Fruit fly (Drosophila melanogaster) whole organism, prepupa: ENCODE measurements around the gene kibra.

Experiments
- Blimp-1 ChIP-seq: fragments of 200-800 bp; sonication (Bioruptor generic); optimal IDR thresholded peaks from 3 replicates; lab custom pipeline; 2017; ENCODE audit warnings: missing biosample characterization, missing genetic modification characterization, mild to moderate bottlenecking, moderate library complexity, missing genetic modification reagents
- CG10631 ChIP-seq: fragments of 200-800 bp; sonication (Bioruptor generic); optimal IDR thresholded peaks from 2 replicates; lab custom pipeline; 2016; ENCODE audit warnings: missing biosample characterization, missing genetic modification characterization
- CG10669 ChIP-seq: fragments of 200-800 bp; sonication (Bioruptor generic); optimal IDR thresholded peaks from 3 replicates; lab custom pipeline; 2018; ENCODE audit warnings: missing biosample characterization, mild to moderate bottlenecking, missing genetic modification characterization, moderate library complexity
- CG11762 ChIP-seq: fragments of 200-800 bp; sonication (Bioruptor generic); optimal IDR thresholded peaks from 3 replicates; lab custom pipeline; 2016; ENCODE audit warnings: missing biosample characterization, missing genetic modification characterization; ENCODE audit not compliant: insufficient read depth
- CG11902 ChIP-seq: fragments of 200-800 bp; sonication (Bioruptor generic); optimal IDR thresholded peaks from 3 replicates; lab custom pipeline; 2016; ENCODE audit warnings: missing biosample characterization, missing genetic modification characterization
- CG1621 ChIP-seq: fragments of 200-800 bp; sonication (Bioruptor generic); optimal IDR thresholded peaks from 3 replicates; lab custom pipeline; 2018; ENCODE audit warnings: missing biosample characterization, mild to moderate bottlenecking, missing genetic modification characterization
- CG16779 ChIP-seq: fragments of 200-800 bp; sonication (Bioruptor generic); optimal IDR thresholded peaks from 3 replicates; lab custom pipeline; 2017; ENCODE audit warnings: missing biosample characterization, mild to moderate bottlenecking, missing genetic modification characterization
- CG3032 ChIP-seq: fragments of 200-800 bp; optimal IDR thresholded peaks from 2 replicates; lab custom pipeline; 2019; ENCODE audit warnings: missing biosample characterization, mild to moderate bottlenecking, missing genetic modification characterization, moderate library complexity
- CG31627 ChIP-seq: fragments of 200-800 bp; sonication (Bioruptor generic); optimal IDR thresholded peaks from 3 replicates; lab custom pipeline; 2016; ENCODE audit warnings: missing biosample characterization, missing genetic modification characterization
- CG32006 ChIP-seq: fragments of 200-800 bp; sonication (Bioruptor generic); optimal IDR thresholded peaks from 3 replicates; lab custom pipeline; 2017; ENCODE audit warnings: missing biosample characterization, mild to moderate bottlenecking, missing genetic modification characterization
- CG4318 ChIP-seq: fragments of 200-800 bp; sonication (Bioruptor generic); optimal IDR thresholded peaks from 3 replicates; lab custom pipeline; 2017; ENCODE audit warnings: missing biosample characterization, mild to moderate bottlenecking, missing genetic modification characterization
- CG6163 ChIP-seq: fragments of 200-800 bp; sonication (Bioruptor generic); IDR thresholded peaks from 3 replicates; pipeline ENCODE4 v1.3.6; 2022; ENCODE audit warnings: missing biosample characterization, missing genetic modification characterization
- CG6276 ChIP-seq: fragments of 200-800 bp; sonication (Bioruptor generic); optimal IDR thresholded peaks from 2 replicates; lab custom pipeline; 2017; ENCODE audit warnings: missing biosample characterization, mild to moderate bottlenecking, missing genetic modification characterization
- CG6792 ChIP-seq: fragments of 200-800 bp; sonication (Bioruptor generic); optimal IDR thresholded peaks from 3 replicates; lab custom pipeline; 2016; ENCODE audit warnings: missing biosample characterization, missing genetic modification characterization
- CG6808 ChIP-seq: fragments of 200-800 bp; sonication (Bioruptor generic); optimal IDR thresholded peaks from 3 replicates; lab custom pipeline; 2017; ENCODE audit warnings: missing biosample characterization, missing genetic modification characterization, mild to moderate bottlenecking, moderate library complexity, missing genetic modification reagents
- CG6854 ChIP-seq: fragments of 200-800 bp; sonication (Bioruptor generic); optimal IDR thresholded peaks from 2 replicates; lab custom pipeline; 2017; ENCODE audit warnings: missing biosample characterization, mild to moderate bottlenecking, missing genetic modification characterization
- CG7368 ChIP-seq: fragments of 200-800 bp; sonication (Bioruptor generic); optimal IDR thresholded peaks from 3 replicates; lab custom pipeline; 2016; ENCODE audit warnings: missing biosample characterization, missing genetic modification characterization
- CG8119 ChIP-seq: fragments of 200-800 bp; sonication (Bioruptor generic); IDR thresholded peaks from 3 replicates; pipeline ENCODE4 v1.3.6; 2022; ENCODE audit warnings: missing biosample characterization, missing genetic modification characterization
- CG8319 ChIP-seq: fragments of 200-800 bp; sonication (Bioruptor generic); optimal IDR thresholded peaks from 3 replicates; lab custom pipeline; 2016; ENCODE audit warnings: missing biosample characterization, missing genetic modification characterization
- CG8632 ChIP-seq: fragments of 200-800 bp; sonication (Bioruptor generic); optimal IDR thresholded peaks from 3 replicates; lab custom pipeline; 2016; ENCODE audit warnings: missing biosample characterization, missing genetic modification characterization
- CG9139 ChIP-seq: fragments of 200-800 bp; sonication (Bioruptor generic); optimal IDR thresholded peaks from 3 replicates; lab custom pipeline; 2017; ENCODE audit warnings: missing biosample characterization, mild to moderate bottlenecking, missing genetic modification characterization
- Eip75B ChIP-seq: fragments of 200-800 bp; sonication (Bioruptor generic); optimal IDR thresholded peaks from 3 replicates; lab custom pipeline; 2016; ENCODE audit warnings: missing biosample characterization, missing genetic modification characterization
- Eip78C ChIP-seq: fragments of 200-800 bp; sonication (Bioruptor generic); peaks from one replicate; lab custom pipeline; 2016; ENCODE audit warnings: missing biosample characterization, missing genetic modification characterization
- Eip93F ChIP-seq: fragments of 200-800 bp; sonication (Bioruptor generic); optimal IDR thresholded peaks from 2 replicates; lab custom pipeline; 2016; ENCODE audit warnings: missing biosample characterization, mild to moderate bottlenecking, missing genetic modification characterization
- Ets21C ChIP-seq: fragments of 200-800 bp; sonication (Bioruptor generic); optimal IDR thresholded peaks from 3 replicates; lab custom pipeline; 2016; ENCODE audit warnings: missing biosample characterization, missing genetic modification characterization
- Ets96B ChIP-seq: fragments of 200-800 bp; optimal IDR thresholded peaks from 2 replicates; lab custom pipeline; 2019; ENCODE audit warnings: missing biosample characterization, mild to moderate bottlenecking, missing genetic modification characterization, moderate library complexity
- Gug ChIP-seq: fragments of 200-800 bp; sonication (Bioruptor generic); IDR thresholded peaks from 2 replicates; pipeline ENCODE4 v1.3.6; 2022; ENCODE audit warnings: missing biosample characterization, missing genetic modification characterization
- Hr4 ChIP-seq: fragments of 200-800 bp; sonication (Bioruptor generic); optimal IDR thresholded peaks from 3 replicates; lab custom pipeline; 2016; ENCODE audit warnings: missing biosample characterization, missing genetic modification characterization
- Lpt ChIP-seq: fragments of 200-800 bp; sonication (Bioruptor generic); optimal IDR thresholded peaks from 3 replicates; lab custom pipeline; 2016; ENCODE audit warnings: missing biosample characterization, missing genetic modification characterization
- Met ChIP-seq: fragments of 200-800 bp; sonication (Bioruptor generic); optimal IDR thresholded peaks from 3 replicates; lab custom pipeline; 2016; ENCODE audit warnings: missing biosample characterization, missing genetic modification characterization
- OdsH ChIP-seq: fragments of 200-800 bp; sonication (Bioruptor generic); optimal IDR thresholded peaks from 3 replicates; lab custom pipeline; 2016; ENCODE audit warnings: missing biosample characterization, missing genetic modification characterization
- Sox102F ChIP-seq: fragments of 200-800 bp; sonication (Bioruptor generic); optimal IDR thresholded peaks from 2 replicates; lab custom pipeline; 2016; ENCODE audit warnings: missing biosample characterization, mild to moderate bottlenecking, missing genetic modification characterization
- Sox15 ChIP-seq: fragments of 200-800 bp; sonication (Bioruptor generic); optimal IDR thresholded peaks from 3 replicates; lab custom pipeline; 2016; ENCODE audit warnings: missing biosample characterization, missing genetic modification characterization
- cyc ChIP-seq: fragments of 200-800 bp; sonication (Bioruptor generic); optimal IDR thresholded peaks from 3 replicates; lab custom pipeline; 2016; ENCODE audit warnings: missing biosample characterization, missing genetic modification characterization
- dac ChIP-seq: fragments of 200-800 bp; sonication (Bioruptor generic); optimal IDR thresholded peaks from 2 replicates; lab custom pipeline; 2017; ENCODE audit warnings: missing biosample characterization, mild to moderate bottlenecking, missing genetic modification characterization
- dsx ChIP-seq: fragments of 200-800 bp; optimal IDR thresholded peaks from 3 replicates; lab custom pipeline; 2019; ENCODE audit warnings: missing biosample characterization, mild to moderate bottlenecking, missing genetic modification characterization, moderate library complexity; ENCODE audit not compliant: poor library complexity, severe bottlenecking
- eg ChIP-seq: fragments of 200-800 bp; sonication (Bioruptor generic); IDR thresholded peaks from 3 replicates; pipeline ENCODE4 v1.3.6; 2022; ENCODE audit warnings: missing biosample characterization, missing genetic modification characterization
- esn ChIP-seq: fragments of 200-800 bp; sonication (Bioruptor generic); optimal IDR thresholded peaks from 2 replicates; lab custom pipeline; 2016; ENCODE audit warnings: missing biosample characterization, mild to moderate bottlenecking, missing genetic modification characterization, moderate library complexity
- fd59A ChIP-seq: fragments of 200-800 bp; sonication (Bioruptor generic); optimal IDR thresholded peaks from 2 replicates; lab custom pipeline; 2017; ENCODE audit warnings: missing biosample characterization, mild to moderate bottlenecking, missing genetic modification characterization, missing genetic modification reagents
- fd85E ChIP-seq: fragments of 200-800 bp; sonication (Bioruptor generic); optimal IDR thresholded peaks from 3 replicates; lab custom pipeline; 2016; ENCODE audit warnings: missing biosample characterization, missing genetic modification characterization
- fkh ChIP-seq: fragments of 200-800 bp; sonication (Bioruptor generic); optimal IDR thresholded peaks from 3 replicates; lab custom pipeline; 2017; ENCODE audit warnings: missing biosample characterization, mild to moderate bottlenecking, missing genetic modification characterization, moderate library complexity
- lz ChIP-seq: fragments of 200-800 bp; sonication (Bioruptor generic); optimal IDR thresholded peaks from 3 replicates; lab custom pipeline; 2016; ENCODE audit warnings: missing biosample characterization, missing genetic modification characterization
- net ChIP-seq: fragments of 200-800 bp; sonication (Bioruptor generic); optimal IDR thresholded peaks from 3 replicates; lab custom pipeline; 2016; ENCODE audit warnings: missing biosample characterization, missing genetic modification characterization
- pdm3 ChIP-seq: fragments of 200-800 bp; sonication (Bioruptor generic); optimal IDR thresholded peaks from 3 replicates; lab custom pipeline; 2016; ENCODE audit warnings: missing biosample characterization, missing genetic modification characterization
- salr ChIP-seq, 2 experiments: fragments of 200-800 bp; sonication (Bioruptor generic); optimal IDR thresholded peaks; 3 replicates each; lab custom pipeline; 2016 to 2018; ENCODE audit warnings: missing biosample characterization in 2 of 2, missing genetic modification characterization in 2 of 2, mild to moderate bottlenecking in 1 of 2
- spab ChIP-seq: fragments of 200-800 bp; sonication (Bioruptor generic); optimal IDR thresholded peaks from 2 replicates; lab custom pipeline; 2017; ENCODE audit warnings: missing biosample characterization, mild to moderate bottlenecking, missing genetic modification characterization, missing genetic modification reagents
- ss ChIP-seq, 2 experiments: fragments of 200-800 bp; sonication (Bioruptor generic); optimal IDR thresholded peaks; 2 replicates in 1 of 2; 3 replicates in 1 of 2; lab custom pipeline; 2017 to 2018; ENCODE audit warnings: mild to moderate bottlenecking in 2 of 2, missing biosample characterization in 2 of 2, missing genetic modification characterization in 2 of 2, moderate library complexity in 1 of 2
- topi ChIP-seq: fragments of 200-800 bp; sonication (Bioruptor generic); optimal IDR thresholded peaks from 3 replicates; lab custom pipeline; 2016; ENCODE audit warnings: missing biosample characterization, missing genetic modification characterization

kibra gene

dm6 chr3R:14692230-14692970, 31.7 kb downstream of the kibra start (continued):
- TF ChIP-seq ss (GFP tag; optimal IDR thresholded peaks at IDR 0.05; lab: Kevin White, UChicago) (peak; percentile 1 to 73), CG3032 (peak; percentile 79), lz (peak; percentile 74), CG6808 (peak; percentile 77), Blimp-1 (GFP tag; lab: Kevin White, UChicago) (peak; percentile 55), eg (peak; percentile 92), cyc (peak; percentile 85), fd59A (GFP tag; lab: Kevin White, UChicago) (peak; percentile 51), Eip75B (peak; percentile 83), OdsH (GFP tag; lab: Kevin White, UChicago) (peak; percentile 86), CG7368 (GFP tag; lab: Kevin White, UChicago) (peak; percentile 66), Sox102F (GFP tag; lab: Kevin White, UChicago) (peak; percentile 76), CG8119 (GFP tag; lab: Robert Waterston, UW) (peak; percentile 91), CG9139 (peak; percentile 56), salr (GFP tag; optimal IDR thresholded peaks at IDR 0.05; lab: Kevin White, UChicago) (peak; percentile 73 to 78), topi (GFP tag; lab: Kevin White, UChicago) (peak; percentile 81), CG8319 (GFP tag; lab: Kevin White, UChicago) (peak; percentile 68), CG6163 (GFP tag; lab: Robert Waterston, UW) (peak; percentile 96), fkh (GFP tag; lab: Kevin White, UChicago) (no peak), CG31627 (GFP tag; lab: Kevin White, UChicago) (peak; percentile 83), Ets21C (GFP tag; lab: Kevin White, UChicago) (peak; percentile 69), spab (GFP tag; lab: Kevin White, UChicago) (peak; percentile 70), Eip93F (GFP tag; lab: Kevin White, UChicago) (peak; percentile 19), CG11902 (peak; percentile 73), CG11762 (GFP tag; lab: Kevin White, UChicago) (peak; percentile 75), Gug (GFP tag; lab: Robert Waterston, UW) (peak; percentile 86), CG1621 (tag; lab: Kevin White, UChicago) (peak; percentile 72), net (GFP tag; lab: Kevin White, UChicago) (peak; percentile 75), esn (peak; percentile 84), Sox15 (peak; percentile 59), CG32006 (peak; percentile 91), dsx (peak; percentile 59), fd85E (no peak), CG10669 (GFP tag; lab: Kevin White, UChicago) (peak; percentile 83), Hr4 (GFP tag; lab: Kevin White, UChicago) (peak; percentile 92), Met (peak; percentile 79), CG6792 (peak; percentile 71), Lpt (GFP tag; lab: Kevin White, UChicago) (peak; percentile 77)

- TF ChIP-seq CG6163 (GFP tag; lab: Robert Waterston, UW) = no peak
- TF ChIP-seq Ets96B (tag; lab: Kevin White, UChicago) = peak; percentile 67
- no peak for TF ChIP-seq CG6854 (GFP tag; lab: Kevin White, UChicago)
- TF ChIP-seq esn = peak; percentile 54
- TF ChIP-seq CG16779 = peak; percentile 14
- peak; percentile 14 to 52 for TF ChIP-seq ss (GFP tag; optimal IDR thresholded peaks at IDR 0.05; lab: Kevin White, UChicago)
- TF ChIP-seq CG8119 (GFP tag; lab: Robert Waterston, UW) = peak; percentile 49; the same call in 2 of the 3 replicates
- peak; percentile 3 for TF ChIP-seq cyc
- TF ChIP-seq dac = no peak
- TF ChIP-seq Lpt (GFP tag; lab: Kevin White, UChicago) = no peak
- peak; percentile 51 for TF ChIP-seq CG6276
- peak; percentile 48 for TF ChIP-seq pdm3
- no peak for TF ChIP-seq Eip93F (GFP tag; lab: Kevin White, UChicago)
- TF ChIP-seq fd85E = no peak
- TF ChIP-seq CG10631 (GFP tag; lab: Kevin White, UChicago) = peak; percentile 43
- peak; percentile 53 for TF ChIP-seq CG4318 (GFP tag; lab: Kevin White, UChicago)
- TF ChIP-seq Hr4 (GFP tag; lab: Kevin White, UChicago) = peak; percentile 47
- peak; percentile 83 for TF ChIP-seq Eip78C (GFP tag; lab: Kevin White, UChicago)
- peak; percentile 65 for TF ChIP-seq CG8632
- peak; percentile 13 for TF ChIP-seq Eip75B
These were observed 32.9 kb downstream of the kibra start for dm6 chr3R:14691019-14691777.
